Fruit fly (Drosophila melanogaster) whole organism, embryonic: ENCODE measurements around the gene CG13002.

Experiments
- B-H1 ChIP-seq: fragments of 200-800 bp; sonication (Bioruptor generic); IDR thresholded peaks from 3 replicates; pipeline ENCODE4 v1.3.6; 2022; ENCODE audit warnings: missing biosample characterization, missing genetic modification characterization
- CG12391 ChIP-seq: fragments of 200-800 bp; sonication (Bioruptor generic); optimal IDR thresholded peaks from 3 replicates; lab custom pipeline; 2018; ENCODE audit warnings: missing biosample characterization, mild to moderate bottlenecking, missing genetic modification characterization, moderate library complexity
- CG12769 ChIP-seq: fragments of 200-800 bp; sonication (Bioruptor generic); optimal IDR thresholded peaks from 2 replicates; lab custom pipeline; 2019; ENCODE audit warnings: missing biosample characterization, mild to moderate bottlenecking, missing genetic modification characterization, moderate library complexity
- CG13775 ChIP-seq: fragments of 200-800 bp; sonication (Bioruptor generic); optimal IDR thresholded peaks from 3 replicates; lab custom pipeline; 2017; ENCODE audit warnings: missing biosample characterization, mild to moderate bottlenecking, missing genetic modification characterization
- CG13894 ChIP-seq: fragments of 200-800 bp; sonication (Bioruptor generic); optimal IDR thresholded peaks from 3 replicates; lab custom pipeline; 2018; ENCODE audit warnings: missing biosample characterization, mild to moderate bottlenecking, missing genetic modification characterization, moderate library complexity
- CG14860 ChIP-seq: fragments of 200-800 bp; sonication (Bioruptor generic); IDR thresholded peaks from 3 replicates; pipeline ENCODE4 v1.3.6; 2022; ENCODE audit warnings: missing biosample characterization, missing genetic modification characterization; ENCODE audit not compliant: partially characterized antibody
- CG16813 ChIP-seq: fragments of 200-800 bp; sonication (Bioruptor generic); IDR thresholded peaks from 3 replicates; pipeline ENCODE4 v1.3.6; 2022; ENCODE audit warnings: missing biosample characterization, missing genetic modification characterization; ENCODE audit not compliant: partially characterized antibody
- CG4360 ChIP-seq: fragments of 200-800 bp; sonication (Bioruptor generic); IDR thresholded peaks from 2 replicates; pipeline ENCODE4 v1.3.6; 2022; ENCODE audit warnings: missing biosample characterization, missing genetic modification characterization
- CG43689 ChIP-seq: fragments of 200-800 bp; sonication (Bioruptor generic); IDR thresholded peaks from 2 replicates; pipeline ENCODE4 v1.3.6; 2022; ENCODE audit warnings: missing biosample characterization, missing genetic modification characterization
- CG6175 ChIP-seq: fragments of 200-800 bp; sonication (Bioruptor generic); IDR thresholded peaks from 3 replicates; pipeline ENCODE4 v1.3.6; 2022; ENCODE audit warnings: missing biosample characterization, missing genetic modification characterization
- D ChIP-seq, 2 experiments: fragments of 200-800 bp in 1 of 2; fragments of >200 bp in 1 of 2; sonication (Bioruptor generic) in 1 of 2; optimal IDR thresholded peaks; 2 replicates in 1 of 2; 3 replicates in 1 of 2; lab custom pipeline; 2017; ENCODE audit warnings: mild to moderate bottlenecking in 1 of 2, missing biosample characterization in 1 of 2, missing genetic modification characterization in 1 of 2, missing genetic modification reagents in 1 of 2
- Fer1 ChIP-seq: fragments of 200-800 bp; sonication (Bioruptor generic); optimal IDR thresholded peaks from 2 replicates; lab custom pipeline; 2017; ENCODE audit warnings: missing biosample characterization, mild to moderate bottlenecking, missing genetic modification characterization
- Hr51 ChIP-seq, 2 experiments: fragments of 200-800 bp; sonication (Bioruptor generic); optimal IDR thresholded peaks; 2 replicates in 1 of 2; 3 replicates in 1 of 2; lab custom pipeline; 2016 to 2018; ENCODE audit warnings: missing biosample characterization in 2 of 2, missing genetic modification characterization in 2 of 2, mild to moderate bottlenecking in 1 of 2, moderate library complexity in 1 of 2
- Kr ChIP-seq: fragments of 200-800 bp; sonication (Bioruptor generic); optimal IDR thresholded peaks from 2 replicates; lab custom pipeline; 2017; ENCODE audit warnings: missing biosample characterization, mild to moderate bottlenecking, missing genetic modification characterization
- Lpt ChIP-seq: fragments of >200 bp; optimal IDR thresholded peaks from 2 replicates; lab custom pipeline; 2018; ENCODE audit warnings: missing biosample characterization, missing genetic modification characterization
- MTF-1 ChIP-seq: fragments of 200-800 bp; sonication (Bioruptor generic); optimal IDR thresholded peaks from 2 replicates; lab custom pipeline; 2018; ENCODE audit warnings: missing biosample characterization, mild to moderate bottlenecking, missing genetic modification characterization, borderline replicate concordance
- Mad ChIP-seq: fragments of 200-800 bp; sonication (Bioruptor generic); optimal IDR thresholded peaks from 2 replicates; lab custom pipeline; 2016; ENCODE audit warnings: missing biosample characterization, missing genetic modification characterization
- Med ChIP-seq: fragments of 200-800 bp; sonication (Bioruptor generic); peaks from one replicate; lab custom pipeline; 2016; ENCODE audit warnings: missing biosample characterization, missing genetic modification characterization, mild to moderate bottlenecking, inconsistent platforms, moderate library complexity
- Nf-YB ChIP-seq: fragments of 200-800 bp; sonication (Bioruptor generic); optimal IDR thresholded peaks from 3 replicates; lab custom pipeline; 2019; ENCODE audit warnings: missing biosample characterization, mild to moderate bottlenecking, missing genetic modification characterization, moderate library complexity
- Opbp ChIP-seq: fragments of 200-800 bp; sonication (Bioruptor generic); IDR thresholded peaks from 3 replicates; pipeline ENCODE4 v1.3.6; 2022; ENCODE audit warnings: missing biosample characterization, missing genetic modification characterization; ENCODE audit not compliant: partially characterized antibody
- PHDP ChIP-seq: fragments of 200-800 bp; sonication (Bioruptor generic); optimal IDR thresholded peaks from 3 replicates; lab custom pipeline; 2018; ENCODE audit warnings: missing biosample characterization, mild to moderate bottlenecking, missing genetic modification characterization, moderate library complexity
- bcd ChIP-seq: fragments of 200-800 bp; sonication (Bioruptor generic); optimal IDR thresholded peaks from 2 replicates; lab custom pipeline; 2017; ENCODE audit warnings: missing biosample characterization, mild to moderate bottlenecking, missing genetic modification characterization
- cato ChIP-seq: fragments of 200-800 bp; sonication (Bioruptor generic); optimal IDR thresholded peaks from 2 replicates; lab custom pipeline; 2016; ENCODE audit warnings: missing biosample characterization, missing genetic modification characterization, borderline replicate concordance
- chinmo ChIP-seq: fragments of 200-800 bp; sonication (Bioruptor generic); IDR thresholded peaks from 4 replicates; pipeline ENCODE4 v1.3.6; 2022; ENCODE audit warnings: missing biosample characterization, missing genetic modification characterization; ENCODE audit not compliant: partially characterized antibody
- crol ChIP-seq: fragments of 200-800 bp; sonication (Bioruptor generic); IDR thresholded peaks from 2 replicates; pipeline ENCODE4 v1.3.6; 2022; ENCODE audit warnings: missing biosample characterization, missing genetic modification characterization
- cwo ChIP-seq: fragments of 200-800 bp; sonication (Bioruptor generic); optimal IDR thresholded peaks from 3 replicates; lab custom pipeline; 2017; ENCODE audit warnings: missing biosample characterization, missing genetic modification characterization, mild to moderate bottlenecking, moderate library complexity, missing genetic modification reagents
- dati ChIP-seq: fragments of 200-800 bp; sonication (Bioruptor generic); IDR thresholded peaks from 2 replicates; pipeline ENCODE4 v1.3.6; 2022; ENCODE audit warnings: missing biosample characterization, missing genetic modification characterization
- en ChIP-seq: fragments of 200-800 bp; sonication (Bioruptor generic); optimal IDR thresholded peaks from 2 replicates; lab custom pipeline; 2016; ENCODE audit warnings: missing biosample characterization, missing genetic modification characterization
- fd102C ChIP-seq: fragments of 200-800 bp; sonication (Bioruptor generic); optimal IDR thresholded peaks from 2 replicates; lab custom pipeline; 2018; ENCODE audit warnings: missing biosample characterization, mild to moderate bottlenecking, missing genetic modification characterization, moderate library complexity
- gem ChIP-seq: fragments of 200-800 bp; sonication (Bioruptor generic); optimal IDR thresholded peaks from 2 replicates; lab custom pipeline; 2019; ENCODE audit warnings: missing biosample characterization, mild to moderate bottlenecking, missing genetic modification characterization, moderate library complexity
- grau ChIP-seq: fragments of 200-800 bp; optimal IDR thresholded peaks from 3 replicates; lab custom pipeline; 2019; ENCODE audit warnings: missing biosample characterization, mild to moderate bottlenecking, missing genetic modification characterization, moderate library complexity
- mld ChIP-seq: fragments of 200-800 bp; sonication (Bioruptor generic); IDR thresholded peaks from 3 replicates; pipeline ENCODE4 v1.3.6; 2022; ENCODE audit warnings: missing biosample characterization, missing genetic modification characterization; ENCODE audit not compliant: partially characterized antibody
- oc ChIP-seq: fragments of 200-800 bp; sonication (Bioruptor generic); optimal IDR thresholded peaks from 2 replicates; lab custom pipeline; 2018; ENCODE audit warnings: missing biosample characterization, mild to moderate bottlenecking, missing genetic modification characterization, moderate library complexity
- sd ChIP-seq: fragments of 200-800 bp; sonication (Bioruptor generic); optimal IDR thresholded peaks from 3 replicates; lab custom pipeline; 2018; ENCODE audit warnings: missing biosample characterization, mild to moderate bottlenecking, missing genetic modification characterization, moderate library complexity
- ssp ChIP-seq: fragments of 200-800 bp; sonication (Bioruptor generic); IDR thresholded peaks from 2 replicates; pipeline ENCODE4 v1.3.6; 2022; ENCODE audit warnings: missing biosample characterization, missing genetic modification characterization
- trh ChIP-seq: fragments of 200-800 bp; sonication (Bioruptor generic); optimal IDR thresholded peaks from 2 replicates; lab custom pipeline; 2016; ENCODE audit warnings: missing biosample characterization, missing genetic modification characterization

Gene CG13002

dm6 chrX:16890599-16890998, 989 bp downstream of the CG13002 start (continued):
- TF ChIP-seq PHDP (tag; lab: Kevin White, UChicago), result peak; percentile 41
- no peak for TF ChIP-seq Kr
- no peak for TF ChIP-seq CG12391 (tag; lab: Kevin White, UChicago)
- TF ChIP-seq CG16813 (GFP tag; lab: Robert Waterston, UW), result no peak
- no peak for TF ChIP-seq Hr51 (GFP tag; optimal IDR thresholded peaks at IDR 0.05; lab: Kevin White, UChicago)
- no peak for TF ChIP-seq Lpt
- TF ChIP-seq Med (GFP tag; lab: Kevin White, UChicago), result peak; percentile 61
- no peak for TF ChIP-seq gem
- TF ChIP-seq bcd (GFP tag; lab: Kevin White, UChicago), result no peak
- TF ChIP-seq MTF-1 (GFP tag; lab: Kevin White, UChicago), result peak; percentile 31
- TF ChIP-seq Fer1, result peak; percentile 46
- TF ChIP-seq D (optimal IDR thresholded peaks at IDR 0.05; lab: Kevin White, UChicago), result no peak
- TF ChIP-seq D (GFP tag; optimal IDR thresholded peaks at IDR 0.05; lab: Kevin White, UChicago), result no peak
- TF ChIP-seq trh (GFP tag; lab: Kevin White, UChicago), result no peak
- no peak for TF ChIP-seq CG14860
- TF ChIP-seq mld (GFP tag; lab: Robert Waterston, UW), result no peak
- TF ChIP-seq Mad (GFP tag; lab: Kevin White, UChicago), result no peak
- no peak for TF ChIP-seq CG13775 (GFP tag; lab: Kevin White, UChicago)
- no peak for TF ChIP-seq Nf-YB (GFP tag; lab: Kevin White, UChicago)

dm6 chrX:16893034-16893433, 3.4 kb downstream of the CG13002 start:
- TF ChIP-seq ssp (GFP tag; lab: Robert Waterston, UW), result no peak
- TF ChIP-seq Med (GFP tag; lab: Kevin White, UChicago), result peak; percentile 28
- no peak for TF ChIP-seq CG12769
- no peak for TF ChIP-seq cato (GFP tag; lab: Kevin White, UChicago)
- no peak for TF ChIP-seq cwo (GFP tag; lab: Kevin White, UChicago)

- TF ChIP-seq oc (tag; lab: Kevin White, UChicago), result no peak
- TF ChIP-seq Opbp (GFP tag; lab: Robert Waterston, UW), result no peak
- TF ChIP-seq B-H1 (GFP tag; lab: Robert Waterston, UW), result no peak
- no peak for TF ChIP-seq dati (GFP tag; lab: Robert Waterston, UW)
- no peak for TF ChIP-seq fd102C (GFP tag; lab: Kevin White, UChicago)
These were observed 7.5 kb downstream of the CG13002 start, which contains the start of gene CG33252 for dm6 chrX:16897087-16897486. Gene CG33252 (minus strand): TSS chrX:16897187.

dm6 chrX:16900283-16900682, 10.7 kb downstream of the CG13002 start:
- TF ChIP-seq CG13894 (tag; lab: Kevin White, UChicago), result peak; percentile 33
- 0 out of 3 replicates have a peak, but pooled peaks have one; percentile 40 for TF ChIP-seq CG6175 (GFP tag; lab: Robert Waterston, UW)
- TF ChIP-seq CG12769, result peak; percentile 21
- TF ChIP-seq CG43689, result no peak
- peak; percentile 87 for TF ChIP-seq sd
- TF ChIP-seq grau, result no peak
- peak; percentile 34; the same call in 1 of the 2 replicates for TF ChIP-seq CG4360 (GFP tag; lab: Robert Waterston, UW)
- TF ChIP-seq en (GFP tag; lab: Kevin White, UChicago), result no peak
- peak; percentile 97 for TF ChIP-seq chinmo (GFP tag; lab: Robert Waterston, UW)
- TF ChIP-seq cwo (GFP tag; lab: Kevin White, UChicago), result peak; percentile 39
- TF ChIP-seq crol (GFP tag; lab: Robert Waterston, UW), result peak; percentile 82
